Worm (Caenorhabditis elegans): ENCODE results near the gene let-721.

DNA sequence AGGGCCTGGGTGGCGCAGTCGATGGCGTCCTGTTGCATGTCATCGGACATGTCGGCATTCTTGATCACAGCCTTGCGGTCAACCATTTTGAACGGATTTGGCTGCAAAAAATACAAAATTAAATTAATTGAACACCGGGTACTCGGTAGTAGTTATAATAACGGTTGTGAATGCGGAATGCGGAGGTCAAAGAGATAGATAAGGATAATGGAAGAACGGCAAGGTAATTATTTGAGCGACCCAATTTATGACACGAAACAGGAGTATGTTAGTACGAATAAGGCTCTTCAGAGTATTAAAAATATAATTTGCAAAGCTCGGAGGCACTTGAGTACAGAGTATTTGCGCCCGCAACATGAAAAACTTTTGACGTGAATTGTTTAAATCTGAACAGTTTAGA, 17.0 kb upstream of the let-721 start, which contains the start of gene dlc-1:
- TF ChIP-seq ceh-45 (GFP tag; IDR thresholded peaks at IDR 0.05): no peak
- no peak for TF ChIP-seq ceh-48 (tag; optimal IDR thresholded peaks at IDR 0.05)
- TF ChIP-seq syd-9 (tag; optimal IDR thresholded peaks at IDR 0.05): no peak
- TF ChIP-seq fkh-10 (GFP tag; optimal IDR thresholded peaks at IDR 0.05): no peak
- no peak for TF ChIP-seq hlh-8 (tag; optimal IDR thresholded peaks at IDR 0.05)
- TF ChIP-seq nhr-11 (tag; optimal IDR thresholded peaks at IDR 0.05): no peak
- TF ChIP-seq F13H6.1 (tag; optimal IDR thresholded peaks at IDR 0.05): no peak

Data from whole organism, late embryonic.